Worm (Caenorhabditis elegans): ENCODE data around the gene spas-1.

spas-1 gene

ce11 chrV:9141297-9141696 is 34.3 kb upstream of the spas-1 start, which contains the start of gene pitr-3:
Gene pitr-3, minus strand, starts transcription at chrV:9141397.
- TF ChIP-seq zag-1 (tag; optimal IDR thresholded peaks at IDR 0.05), result no peak
- no peak for TF ChIP-seq fkh-4 (tag; optimal IDR thresholded peaks at IDR 0.05; ENCODE audit: borderline replicate concordance)
- no peak for TF ChIP-seq xbp-1 (tag; optimal IDR thresholded peaks at IDR 0.05)
- no peak for TF ChIP-seq C16A3.4 (tag; optimal IDR thresholded peaks at IDR 0.05)
- no peak for TF ChIP-seq pax-3 (tag; optimal IDR thresholded peaks at IDR 0.05)
- no peak for TF ChIP-seq ztf-4 (tag; optimal IDR thresholded peaks at IDR 0.05)
- no peak for TF ChIP-seq ceh-82 (tag; optimal IDR thresholded peaks at IDR 0.05)
- no peak for TF ChIP-seq nhr-71 (tag; optimal IDR thresholded peaks at IDR 0.05)
- TF ChIP-seq ceh-90 (tag; optimal IDR thresholded peaks at IDR 0.05), result no peak
- TF ChIP-seq fos-1 (tag; optimal IDR thresholded peaks at IDR 0.05), result no peak
- TF ChIP-seq dsc-1 (tag; optimal IDR thresholded peaks at IDR 0.05), result no peak

ce11 chrV:9143896-9144295 is 31.7 kb upstream of the spas-1 start:
- TF ChIP-seq C16A3.4 (tag; optimal IDR thresholded peaks at IDR 0.05) (no peak), egl-27 (tag; optimal IDR thresholded peaks at IDR 0.05) (no peak), nhr-84 (tag; optimal IDR thresholded peaks at IDR 0.05) (no peak), hpl-2 (GFP tag; optimal IDR thresholded peaks at IDR 0.05) (no peak), nhr-20 (tag; optimal IDR thresholded peaks at IDR 0.05) (peak; percentile 74), nhr-11 (tag; optimal IDR thresholded peaks at IDR 0.05) (no peak), elt-3 (tag; optimal IDR thresholded peaks at IDR 0.05) (peak in 2 of 6 experiments; percentile 15 to 53), lin-14 (GFP tag; optimal IDR thresholded peaks at IDR 0.05) (peak; percentile 19), blmp-1 (tag; optimal IDR thresholded peaks at IDR 0.05) (peak; percentile 60), nhr-71 (tag; optimal IDR thresholded peaks at IDR 0.05) (peak; percentile 14), Y116A8C.19 (tag; optimal IDR thresholded peaks at IDR 0.05; ENCODE audit: borderline replicate concordance) (no peak), ceh-90 (tag; optimal IDR thresholded peaks at IDR 0.05) (no peak), nhr-85 (tag) (peak; percentile 27), efl-1 (optimal IDR thresholded peaks at IDR 0.05) (no peak), efl-1 (GFP tag; optimal IDR thresholded peaks at IDR 0.05 in 1 of 2) (peak in 1 of 2 experiments; percentile 73), ets-5 (GFP tag; IDR thresholded peaks at IDR 0.05) (no peak)

ce11 chrV:9146196-9146595 is 29.4 kb upstream of the spas-1 start:
- TF ChIP-seq swsn-7 (tag; optimal IDR thresholded peaks at IDR 0.05) (no peak), elt-2 (tag; optimal IDR thresholded peaks at IDR 0.05) (peak; percentile 90), nhr-85 (tag) (peak; percentile 23), efl-1 (optimal IDR thresholded peaks at IDR 0.05) (no peak), efl-1 (GFP tag; optimal IDR thresholded peaks at IDR 0.05 in 1 of 2) (peak in 1 of 2 experiments; percentile 70)

ce11 chrV:9146849-9147557 is 28.6 kb upstream of the spas-1 start, which contains the start of gene spl-2:
Gene spl-2, minus strand, starts transcription at chrV:9146899.
- TF ChIP-seq fkh-10 (GFP tag; optimal IDR thresholded peaks at IDR 0.05) (no peak), F16B12.6 (tag; optimal IDR thresholded peaks at IDR 0.05) (no peak), C34B4.2 (tag; optimal IDR thresholded peaks at IDR 0.05) (no peak), snu-23 (GFP tag; optimal IDR thresholded peaks at IDR 0.05) (peak; percentile 35), vab-15 (tag; optimal IDR thresholded peaks at IDR 0.05) (no peak), unc-130 (tag; optimal IDR thresholded peaks at IDR 0.05) (no peak), elt-3 (tag; optimal IDR thresholded peaks at IDR 0.05) (peak in 2 of 6 experiments; percentile 5 to 13), Y116A8C.19 (tag; optimal IDR thresholded peaks at IDR 0.05; ENCODE audit: borderline replicate concordance) (no peak), sup-37 (GFP tag; optimal IDR thresholded peaks at IDR 0.05) (no peak), grh-1 (GFP tag; IDR thresholded peaks at IDR 0.05) (0 out of 2 replicates have a peak, but pooled peaks have one; percentile 40), mdl-1 (tag; optimal IDR thresholded peaks at IDR 0.05) (peak in 1 of 2 experiments; percentile 4), lsy-2 (tag; optimal IDR thresholded peaks at IDR 0.05) (no peak), nhr-12 (tag; optimal IDR thresholded peaks at IDR 0.05) (no peak), sptf-1 (tag; optimal IDR thresholded peaks at IDR 0.05) (no peak), zag-1 (tag; optimal IDR thresholded peaks at IDR 0.05) (no peak), nhr-84 (tag; optimal IDR thresholded peaks at IDR 0.05) (no peak), tbx-2 (tag; optimal IDR thresholded peaks at IDR 0.05) (peak; percentile 17), sox-4 (tag; optimal IDR thresholded peaks at IDR 0.05) (no peak), nhr-47 (tag; optimal IDR thresholded peaks at IDR 0.05) (no peak), nhr-11 (tag; optimal IDR thresholded peaks at IDR 0.05) (no peak), fkh-8 (tag; optimal IDR thresholded peaks at IDR 0.05) (no peak), nhr-76 (tag; optimal IDR thresholded peaks at IDR 0.05) (no peak), nhr-85 (tag) (peak; percentile 98), lin-14 (GFP tag; optimal IDR thresholded peaks at IDR 0.05) (peak; percentile 83), unc-62 (GFP tag; optimal IDR thresholded peaks at IDR 0.05) (no peak), ceh-82 (tag; optimal IDR thresholded peaks at IDR 0.05) (no peak), ztf-11 (tag; optimal IDR thresholded peaks at IDR 0.05) (no peak), nhr-237 (tag; optimal IDR thresholded peaks at IDR 0.05) (no peak)

Measured in whole organism, L1 larva.